Fruit fly (Drosophila melanogaster) Kc167 (cell line): ENCODE measurements around the gene CG44139.

ENCODE experiments used
- Myc ChIP-seq: fragments of >200 bp; optimal IDR thresholded peaks from 2 replicates; lab custom pipeline; 2017; ENCODE audit warnings: missing external identifiers
- Sin3A ChIP-seq: fragments of >200 bp; optimal IDR thresholded peaks from 2 replicates; lab custom pipeline; 2018; ENCODE audit warnings: missing external identifiers
- h ChIP-seq: fragments of >200 bp; optimal IDR thresholded peaks from 3 replicates; lab custom pipeline; 2018; ENCODE audit warnings: missing external identifiers
- insv ChIP-seq: fragments of >200 bp; optimal IDR thresholded peaks from 3 replicates; lab custom pipeline; 2018; ENCODE audit warnings: missing external identifiers
- psq ChIP-seq: fragments of >200 bp; optimal IDR thresholded peaks from 2 replicates; lab custom pipeline; 2017; ENCODE audit warnings: missing external identifiers
- ttk ChIP-seq: sonication (Bioruptor generic); optimal IDR thresholded peaks from 2 replicates; lab custom pipeline; 2017; ENCODE audit warnings: missing external identifiers

The CG44139 gene

DNA sequence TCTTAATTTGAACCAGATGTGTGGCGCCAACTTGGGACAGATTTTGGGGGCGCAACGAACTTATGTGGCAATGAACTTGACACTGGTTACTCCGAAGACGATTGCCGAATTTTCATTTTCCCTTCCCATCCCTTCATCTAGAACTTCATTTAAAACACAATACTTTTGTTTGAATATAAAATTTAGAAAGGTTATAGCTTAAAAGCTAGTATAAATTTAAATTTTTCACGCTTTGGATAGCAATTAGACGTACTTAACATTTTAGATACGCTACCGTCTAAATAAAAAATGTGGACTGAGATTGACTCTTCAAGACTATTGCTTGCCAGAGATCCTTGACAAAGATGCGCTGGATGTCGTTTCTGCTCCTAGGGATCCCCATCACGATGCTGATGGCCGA lies at the start of gene CG44139:
TSS of gene CG44139 (plus strand) at position 301 of the 400 bp plus-strand sequence.
- no peak for TF ChIP-seq psq
- no peak for TF ChIP-seq insv (lab: Kevin White, UChicago)
- no peak for TF ChIP-seq Myc (lab: Kevin White, UChicago)
- TF ChIP-seq Sin3A (lab: Kevin White, UChicago): no peak
- TF ChIP-seq h (lab: Kevin White, UChicago): no peak
- no peak for TF ChIP-seq ttk (lab: Kevin White, UChicago)

DNA sequence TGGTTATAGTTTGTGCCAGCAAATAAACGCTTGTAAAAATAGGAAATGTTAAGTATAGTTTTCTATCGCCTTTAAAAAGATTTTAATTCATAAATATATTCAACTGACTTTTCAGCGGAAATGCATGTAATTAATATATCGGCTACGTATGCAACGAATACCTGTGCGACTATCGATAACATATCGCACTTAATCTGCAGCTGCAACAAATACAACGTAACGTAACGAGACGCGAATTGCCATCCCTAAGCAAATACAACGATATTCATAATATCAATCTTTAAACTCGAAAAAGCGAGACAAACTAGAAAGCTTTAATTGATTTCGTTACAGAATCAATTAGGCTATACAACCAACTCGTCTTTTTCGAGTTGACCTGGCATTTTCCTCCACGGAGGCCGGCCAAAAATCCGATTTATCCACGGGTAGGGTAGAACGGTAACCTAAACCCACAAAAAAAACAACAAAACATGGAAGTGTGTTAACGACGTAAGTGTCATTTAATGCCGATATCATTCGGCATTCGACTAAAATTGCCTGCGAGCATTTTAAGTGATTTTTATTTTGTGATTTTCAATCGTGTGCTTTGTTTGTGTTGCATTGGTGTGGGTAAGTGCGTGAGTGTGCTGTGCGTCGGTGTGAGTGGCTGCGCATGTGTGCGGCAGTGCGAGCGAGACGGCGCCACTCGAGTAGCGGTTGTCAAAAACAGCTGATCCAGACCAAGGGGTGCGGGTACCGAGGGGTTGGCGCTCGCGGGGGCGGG lies 48.8 kb upstream of the CG44139 start, which contains the start of gene Atxn7:
TSS of gene Atxn7 (plus strand) at position 187 of the 763 bp plus-strand sequence.
- TF ChIP-seq psq: no peak
- no peak for TF ChIP-seq ttk (lab: Kevin White, UChicago)
- TF ChIP-seq Sin3A (lab: Kevin White, UChicago): no peak
- TF ChIP-seq h (lab: Kevin White, UChicago): no peak

DNA sequence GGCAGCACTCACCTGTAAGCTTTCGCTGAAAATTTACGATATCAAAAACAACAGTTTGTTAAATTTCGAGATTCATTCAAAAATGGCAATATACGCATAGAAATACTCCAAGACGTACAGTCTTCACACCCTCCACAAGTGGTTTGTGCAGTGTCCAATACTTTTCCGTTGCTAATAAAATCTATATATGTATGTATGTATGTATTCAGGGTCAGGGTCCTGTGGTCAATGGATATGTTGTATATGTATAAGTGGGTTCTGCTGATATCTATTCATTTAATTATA lies 48.2 kb upstream of the CG44139 start:
- TF ChIP-seq h (lab: Kevin White, UChicago): no peak
- TF ChIP-seq psq: no peak
- TF ChIP-seq Sin3A (lab: Kevin White, UChicago): no peak
- TF ChIP-seq Myc (lab: Kevin White, UChicago): no peak
- TF ChIP-seq insv (lab: Kevin White, UChicago): no peak
- no peak for TF ChIP-seq ttk (lab: Kevin White, UChicago)

DNA sequence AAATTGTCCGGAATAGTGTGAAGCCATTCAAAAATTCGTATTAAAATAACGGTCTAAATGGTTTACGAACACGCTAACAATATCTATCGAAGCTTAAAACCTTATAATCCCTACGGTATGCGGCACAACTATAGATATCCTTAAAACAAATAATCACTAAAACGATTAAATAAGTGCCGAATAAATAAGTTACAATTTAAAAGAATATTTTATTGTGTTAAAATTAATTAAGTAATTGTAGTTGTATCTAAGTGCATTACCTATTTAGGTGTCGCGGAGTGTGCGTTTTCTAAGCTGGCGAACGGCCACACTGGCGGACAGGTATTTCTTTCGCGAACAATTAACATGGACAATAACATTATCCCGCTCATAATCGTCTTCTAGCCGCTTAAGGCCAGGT lies 43.8 kb upstream of the CG44139 start, which contains the start of gene Eogt:
TSS of gene Eogt (plus strand) at position 293 of the 400 bp plus-strand sequence.
- TF ChIP-seq psq (no peak), Sin3A (lab: Kevin White, UChicago) (no peak), h (lab: Kevin White, UChicago) (no peak), Myc (lab: Kevin White, UChicago) (no peak), ttk (lab: Kevin White, UChicago) (no peak), insv (lab: Kevin White, UChicago) (no peak)

DNA sequence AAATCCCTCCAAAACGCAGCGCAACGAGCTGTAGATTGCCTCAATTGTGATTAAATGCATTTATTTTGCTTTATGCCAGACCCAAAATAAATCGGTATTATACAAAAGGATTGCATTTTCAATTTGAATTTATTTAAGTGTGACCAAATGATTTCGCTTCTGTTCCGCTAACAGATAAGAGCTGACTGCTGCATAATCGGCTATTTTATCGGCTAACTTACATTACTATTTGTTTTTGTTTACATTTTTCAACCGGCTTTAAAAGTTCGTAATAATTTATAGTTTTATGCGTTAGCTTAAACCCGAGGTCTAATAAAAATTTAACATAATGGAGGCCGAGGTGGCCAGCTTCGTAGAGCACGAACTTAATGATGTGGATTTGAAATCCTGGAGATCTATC lies 41.6 kb upstream of the CG44139 start, which contains the start of gene PIG-Wa:
TSS of gene PIG-Wa (plus strand) at position 232 of the 400 bp plus-strand sequence.
- TF ChIP-seq psq (no peak), h (lab: Kevin White, UChicago) (no peak), Sin3A (lab: Kevin White, UChicago) (no peak), insv (lab: Kevin White, UChicago) (no peak), ttk (lab: Kevin White, UChicago) (no peak), Myc (lab: Kevin White, UChicago) (no peak)

DNA sequence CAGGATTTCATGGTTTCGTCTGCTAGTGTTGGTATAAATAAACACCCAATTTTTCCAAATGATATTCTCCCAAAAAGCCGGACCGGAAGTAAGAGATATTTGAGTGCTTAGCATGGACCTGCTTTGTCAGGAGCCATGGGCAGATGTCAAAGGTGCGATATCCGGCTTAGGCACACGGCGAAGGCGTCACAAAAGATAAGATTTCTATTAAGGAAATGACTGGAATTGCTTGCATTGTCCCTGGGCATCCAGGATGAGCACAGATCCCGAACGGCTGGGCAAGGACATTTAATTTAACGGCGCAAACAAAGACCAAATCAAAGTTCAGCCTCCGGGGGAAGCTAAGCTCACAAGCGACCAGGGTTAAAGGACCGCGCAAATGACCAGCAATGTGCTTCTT lies 38.9 kb upstream of the CG44139 start, which contains the start of gene CG3557:
TSS of gene CG3557 (minus strand) at position 101 of the 400 bp plus-strand sequence.
- TF ChIP-seq insv (lab: Kevin White, UChicago) (no peak), ttk (lab: Kevin White, UChicago) (no peak), psq (no peak), Myc (lab: Kevin White, UChicago) (no peak), h (lab: Kevin White, UChicago) (no peak), Sin3A (lab: Kevin White, UChicago) (no peak)

DNA sequence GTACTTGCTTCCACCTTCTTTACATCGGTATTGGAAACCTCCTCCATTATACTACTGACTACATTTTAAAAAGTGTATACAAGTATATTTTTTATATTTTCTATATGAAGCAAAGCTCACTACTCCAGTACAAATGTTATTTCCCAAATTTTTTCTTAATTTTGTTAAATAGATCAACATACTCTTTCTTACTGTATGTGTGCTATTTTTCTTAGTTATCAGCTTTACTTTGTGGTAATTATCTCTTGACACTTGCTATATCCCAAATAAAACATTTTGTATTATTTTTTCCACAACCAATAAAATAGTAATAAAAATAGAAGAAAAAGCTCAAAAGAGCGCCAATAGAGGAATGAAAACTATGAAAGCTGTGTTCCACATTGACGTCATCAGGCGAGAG lies 34.0 kb upstream of the CG44139 start, which contains the start of gene CG43750:
TSS of gene CG43750 (minus strand) at position 101 of the 400 bp plus-strand sequence.
- TF ChIP-seq Sin3A (lab: Kevin White, UChicago) (no peak), h (lab: Kevin White, UChicago) (no peak), ttk (lab: Kevin White, UChicago) (no peak)

DNA sequence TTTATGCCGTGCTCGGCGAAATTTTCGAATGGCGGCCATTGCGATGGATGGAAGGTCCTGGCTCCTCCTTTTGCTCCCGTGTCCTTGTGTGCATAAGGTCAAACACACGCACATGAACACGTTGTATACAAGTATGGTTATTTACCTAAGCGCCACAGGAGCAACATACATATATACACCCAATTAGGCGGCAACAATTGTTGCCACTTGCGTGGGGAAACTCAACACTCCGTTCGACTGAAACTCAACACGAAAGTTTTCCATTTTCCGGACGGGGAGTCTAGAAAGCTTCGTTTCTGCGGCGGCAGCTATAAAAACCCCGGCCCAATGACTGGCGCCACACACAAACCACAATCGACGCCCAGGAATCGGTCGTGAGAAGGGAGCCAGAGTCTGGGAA lies 33.3 kb upstream of the CG44139 start, which contains the start of gene CG46448:
TSS of gene CG46448 (plus strand) at position 340 of the 400 bp plus-strand sequence.
- TF ChIP-seq Myc (lab: Kevin White, UChicago): no peak
- TF ChIP-seq Sin3A (lab: Kevin White, UChicago): no peak
- TF ChIP-seq h (lab: Kevin White, UChicago): no peak
- no peak for TF ChIP-seq ttk (lab: Kevin White, UChicago)
- TF ChIP-seq psq: no peak
- TF ChIP-seq insv (lab: Kevin White, UChicago): no peak

DNA sequence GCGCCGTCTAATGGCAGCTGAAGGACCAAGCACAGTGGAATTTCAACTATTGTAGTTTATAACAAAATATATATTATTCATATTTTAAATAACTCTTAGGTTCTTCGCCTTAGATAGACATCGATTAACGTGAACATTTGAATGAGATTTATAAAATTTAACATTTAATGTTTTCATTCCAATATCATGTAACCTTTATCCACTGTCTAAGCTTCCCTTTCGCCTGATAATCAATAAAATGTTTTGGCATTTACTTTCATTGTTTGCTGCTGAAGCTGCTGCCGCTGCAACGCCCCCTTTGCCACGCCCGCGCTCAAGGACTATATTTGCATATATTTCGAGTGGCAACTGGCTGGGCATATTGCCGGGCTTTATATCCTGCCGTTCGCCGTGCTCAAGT lies 29.7 kb upstream of the CG44139 start:
- TF ChIP-seq ttk (lab: Kevin White, UChicago): no peak
- TF ChIP-seq insv (lab: Kevin White, UChicago): no peak
- TF ChIP-seq Myc (lab: Kevin White, UChicago): no peak

DNA sequence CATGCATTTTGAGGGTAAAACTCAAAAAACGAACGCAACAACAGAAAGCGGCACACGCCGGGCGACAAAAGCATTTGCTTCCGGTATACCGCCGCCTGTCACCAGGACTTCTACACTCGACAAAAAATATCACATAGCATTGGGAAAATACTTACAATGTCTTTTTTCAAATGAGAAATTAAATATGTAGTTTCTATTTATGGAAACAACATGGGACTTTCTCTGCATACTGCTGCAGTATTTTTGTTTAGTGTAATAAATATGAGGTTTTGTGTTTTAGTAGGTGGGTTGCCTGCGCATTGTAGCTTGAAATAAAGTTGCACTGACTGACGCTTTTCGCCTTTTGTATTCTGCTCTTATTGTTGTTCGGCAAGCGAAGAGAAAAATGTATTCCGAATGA lies 27.5 kb upstream of the CG44139 start:
- TF ChIP-seq ttk (lab: Kevin White, UChicago) (no peak), psq (no peak), h (lab: Kevin White, UChicago) (no peak), insv (lab: Kevin White, UChicago) (no peak), Sin3A (lab: Kevin White, UChicago) (no peak), Myc (lab: Kevin White, UChicago) (no peak)

DNA sequence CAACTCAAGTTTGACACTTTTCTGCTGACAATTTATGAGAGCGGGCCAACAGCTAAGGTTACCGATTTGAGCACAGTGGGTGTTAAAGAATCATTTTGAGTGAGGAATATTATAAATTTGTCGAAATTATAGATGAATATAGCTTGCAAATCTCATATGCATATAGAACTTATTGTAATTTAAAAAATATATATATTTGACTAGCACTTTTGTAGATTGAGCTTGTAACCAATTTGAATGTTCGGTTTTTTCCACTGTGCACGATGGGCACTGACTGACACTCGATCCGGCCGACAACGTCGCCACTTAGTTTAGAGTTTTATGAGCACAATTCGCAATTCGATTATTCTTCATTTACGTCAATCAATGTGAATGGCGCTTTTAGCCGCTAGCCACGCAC lies 26.1 kb upstream of the CG44139 start:
- TF ChIP-seq Sin3A (lab: Kevin White, UChicago) (no peak), h (lab: Kevin White, UChicago) (no peak), ttk (lab: Kevin White, UChicago) (no peak), psq (no peak), insv (lab: Kevin White, UChicago) (no peak), Myc (lab: Kevin White, UChicago) (no peak)

DNA sequence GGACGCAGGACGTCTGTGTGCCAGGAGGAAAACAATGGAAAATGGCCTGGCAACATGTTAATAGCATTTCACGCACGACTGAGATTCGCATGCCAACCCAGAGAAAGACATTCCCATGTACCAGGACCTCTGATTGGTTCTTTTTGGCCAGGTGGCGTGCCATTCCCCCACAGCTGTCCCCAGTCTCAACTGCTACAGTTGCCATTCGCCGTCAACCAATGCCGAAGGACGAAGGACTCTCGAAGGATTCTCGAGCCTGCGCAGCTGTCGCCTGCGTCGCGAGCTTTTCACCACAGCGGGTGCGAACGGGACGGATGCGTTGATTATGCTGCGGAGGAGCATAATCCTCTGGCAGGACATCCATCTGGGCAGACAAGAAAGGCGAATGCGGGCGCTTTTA lies 24.7 kb upstream of the CG44139 start, which contains the start of gene VGlut:
TSS of gene VGlut (plus strand) at position 399 of the 400 bp plus-strand sequence.
- no peak for TF ChIP-seq Sin3A (lab: Kevin White, UChicago)
- no peak for TF ChIP-seq insv (lab: Kevin White, UChicago)
- no peak for TF ChIP-seq psq
- TF ChIP-seq ttk (lab: Kevin White, UChicago): no peak
- TF ChIP-seq Myc (lab: Kevin White, UChicago): no peak
- no peak for TF ChIP-seq h (lab: Kevin White, UChicago)
